Worm (Caenorhabditis elegans): ENCODE results near the gene srsy-1.

DNA sequence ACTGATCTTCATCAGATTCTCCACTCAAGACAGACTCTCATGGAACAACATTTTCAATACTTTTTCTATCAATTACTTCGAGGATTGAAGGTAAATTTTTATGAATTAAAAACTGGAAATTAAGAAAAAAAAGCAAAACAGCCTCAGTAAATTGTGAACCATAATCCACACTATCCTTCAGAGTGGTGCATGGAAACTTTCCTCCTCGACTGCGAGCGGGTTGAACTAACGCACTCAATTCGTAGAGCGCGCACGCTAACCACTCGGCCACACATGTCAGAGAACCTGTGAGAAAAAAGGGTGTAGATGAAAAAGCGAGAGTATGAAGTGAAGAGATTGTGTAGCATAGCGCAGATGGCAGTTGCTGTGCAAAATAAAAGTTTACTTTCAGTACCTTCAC, 10.8 kb upstream of the srsy-1 start:
- TF ChIP-seq ama-1 (optimal IDR thresholded peaks at IDR 0.05) (peak; percentile 20), nhr-11 (tag; optimal IDR thresholded peaks at IDR 0.05) (no peak), snpc-4 (tag; optimal IDR thresholded peaks at IDR 0.05) (peak; percentile 21), nhr-77 (tag; optimal IDR thresholded peaks at IDR 0.05) (peak; percentile 34), mdl-1 (tag; optimal IDR thresholded peaks at IDR 0.05) (no peak), egl-27 (tag; optimal IDR thresholded peaks at IDR 0.05) (peak; percentile 67), unc-62 (GFP tag; optimal IDR thresholded peaks at IDR 0.05) (no peak), tbx-2 (tag; optimal IDR thresholded peaks at IDR 0.05) (peak; percentile 75), fos-1 (tag; optimal IDR thresholded peaks at IDR 0.05) (no peak), nhr-12 (tag; optimal IDR thresholded peaks at IDR 0.05) (no peak), eor-1 (tag; optimal IDR thresholded peaks at IDR 0.05) (no peak), hmg-11 (tag; optimal IDR thresholded peaks at IDR 0.05) (peak; percentile 83), ceh-16 (tag; optimal IDR thresholded peaks at IDR 0.05) (no peak)
